Worm (Caenorhabditis elegans): ENCODE measurements around the gene nlp-6.

ce11 chrX:17633166-17633565 lies 29.1 kb upstream of the nlp-6 start:
- TF ChIP-seq cog-1 (tag; optimal IDR thresholded peaks at IDR 0.05) (no peak), tab-1 (GFP tag; IDR thresholded peaks at IDR 0.05) (0 out of 2 replicates have a peak, but pooled peaks have one; percentile 49), ztf-23 (GFP tag; IDR thresholded peaks at IDR 0.05) (no peak)

Data from whole organism, midembryonic.